Worm (Caenorhabditis elegans) whole organism, early embryonic: Measurements from ENCODE around the gene exos-9.

Experiments
- B0310.2 ChIP-seq: sonication (generic microtip); optimal IDR thresholded peaks from 2 replicates; lab custom pipeline; 2016; ENCODE audit warnings: mild to moderate bottlenecking, missing genetic modification characterization, missing compliant biosample characterization
- F13C5.2 ChIP-seq: sonication (generic microtip); optimal IDR thresholded peaks from 2 replicates; lab custom pipeline; 2017; ENCODE audit warnings: mild to moderate bottlenecking, missing genetic modification characterization, inconsistent platforms, missing compliant biosample characterization
- ama-1 ChIP-seq: fragments of 150-350 bp; optimal IDR thresholded peaks from 2 replicates; lab custom pipeline; 2014
- ceh-13 ChIP-seq: fragments of 200-800 bp; sonication (Bioruptor generic); optimal IDR thresholded peaks from 2 replicates; lab custom pipeline; 2018; ENCODE audit warnings: mild to moderate bottlenecking, missing genetic modification characterization, missing compliant biosample characterization
- ceh-36 ChIP-seq: sonication (generic microtip); optimal IDR thresholded peaks from 2 replicates; lab custom pipeline; 2016; ENCODE audit warnings: missing genetic modification characterization, inconsistent platforms, missing compliant biosample characterization
- flt-1 ChIP-seq: fragments of 200-800 bp; sonication (Bioruptor generic); IDR thresholded peaks from 2 replicates; pipeline ENCODE4 v1.3.6; 2022; ENCODE audit warnings: missing genetic modification characterization, missing compliant biosample characterization
- hmbx-1 ChIP-seq: sonication (generic microtip); optimal IDR thresholded peaks from 2 replicates; lab custom pipeline; 2016; ENCODE audit warnings: mild to moderate bottlenecking, missing genetic modification characterization, missing compliant biosample characterization
- hmg-4 ChIP-seq: fragments of 200-800 bp; sonication (Bioruptor generic); optimal IDR thresholded peaks from 2 replicates; lab custom pipeline; 2018; ENCODE audit warnings: mild to moderate bottlenecking, missing genetic modification characterization, missing compliant biosample characterization
- pes-1 ChIP-seq: fragments of 200-800 bp; sonication (Bioruptor generic); IDR thresholded peaks from 2 replicates; pipeline ENCODE4 v1.3.6; 2022; ENCODE audit warnings: missing genetic modification reagents, missing genetic modification characterization, missing compliant biosample characterization
- scrt-1 ChIP-seq: fragments of 200-800 bp; sonication (Bioruptor generic); IDR thresholded peaks from 2 replicates; pipeline ENCODE4 v1.3.6; 2022; ENCODE audit warnings: missing genetic modification characterization, missing compliant biosample characterization
- tbx-11 ChIP-seq: fragments of 200-800 bp; sonication (Bioruptor generic); IDR thresholded peaks from 2 replicates; pipeline ENCODE4 v1.3.6; 2022; ENCODE audit warnings: missing genetic modification characterization, missing compliant biosample characterization
- tbx-37 ChIP-seq: fragments of 200-800 bp; sonication (Bioruptor generic); conservative IDR thresholded peaks from 2 replicates; pipeline ENCODE4 v1.3.6; 2022; ENCODE audit warnings: missing genetic modification reagents, missing genetic modification characterization, missing compliant biosample characterization
- tra-4 ChIP-seq: sonication (generic microtip); optimal IDR thresholded peaks from 2 replicates; lab custom pipeline; 2017; ENCODE audit warnings: missing genetic modification characterization, missing compliant biosample characterization

DNA sequence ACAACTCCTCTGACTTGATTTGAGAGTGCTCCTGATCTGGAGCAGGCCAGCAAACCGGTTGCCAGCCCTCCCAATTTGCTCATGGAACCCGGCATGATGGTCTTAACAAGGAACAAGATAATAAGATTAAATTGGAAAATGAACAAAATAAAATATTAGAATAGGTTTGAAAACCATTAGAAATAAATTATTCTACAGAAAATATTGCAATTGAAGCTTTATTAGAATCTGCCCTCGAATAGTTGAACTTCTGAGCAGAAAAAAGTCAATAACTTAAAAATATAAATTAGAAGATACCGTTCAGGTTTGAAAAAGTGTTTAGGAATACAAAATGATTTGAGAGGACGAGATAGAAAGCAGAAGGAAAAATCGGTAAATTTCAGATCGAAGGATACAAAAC, 39.2 kb downstream of the exos-9 start, which contains the start of gene nuo-4:
- TF ChIP-seq F13C5.2 (no peak), ama-1 (lab: Kevin White, UChicago) (no peak), scrt-1 (GFP tag; lab: Robert Waterston, UW) (no peak), pes-1 (GFP tag; lab: Robert Waterston, UW) (no peak), B0310.2 (tag; lab: Kevin White, UChicago) (no peak), ceh-13 (GFP tag; lab: Kevin White, UChicago) (no peak), tra-4 (tag; lab: Kevin White, UChicago) (no peak), tbx-11 (no peak), flt-1 (no peak), hmbx-1 (tag; lab: Kevin White, UChicago) (no peak), ceh-36 (tag; lab: Kevin White, UChicago) (no peak), hmg-4 (GFP tag; lab: Kevin White, UChicago) (no peak), tbx-37 (GFP tag; lab: Robert Waterston, UW) (no peak)
